Fruit fly (Drosophila melanogaster): ENCODE measurements around the gene CG1638.

Gene CG1638

DNA sequence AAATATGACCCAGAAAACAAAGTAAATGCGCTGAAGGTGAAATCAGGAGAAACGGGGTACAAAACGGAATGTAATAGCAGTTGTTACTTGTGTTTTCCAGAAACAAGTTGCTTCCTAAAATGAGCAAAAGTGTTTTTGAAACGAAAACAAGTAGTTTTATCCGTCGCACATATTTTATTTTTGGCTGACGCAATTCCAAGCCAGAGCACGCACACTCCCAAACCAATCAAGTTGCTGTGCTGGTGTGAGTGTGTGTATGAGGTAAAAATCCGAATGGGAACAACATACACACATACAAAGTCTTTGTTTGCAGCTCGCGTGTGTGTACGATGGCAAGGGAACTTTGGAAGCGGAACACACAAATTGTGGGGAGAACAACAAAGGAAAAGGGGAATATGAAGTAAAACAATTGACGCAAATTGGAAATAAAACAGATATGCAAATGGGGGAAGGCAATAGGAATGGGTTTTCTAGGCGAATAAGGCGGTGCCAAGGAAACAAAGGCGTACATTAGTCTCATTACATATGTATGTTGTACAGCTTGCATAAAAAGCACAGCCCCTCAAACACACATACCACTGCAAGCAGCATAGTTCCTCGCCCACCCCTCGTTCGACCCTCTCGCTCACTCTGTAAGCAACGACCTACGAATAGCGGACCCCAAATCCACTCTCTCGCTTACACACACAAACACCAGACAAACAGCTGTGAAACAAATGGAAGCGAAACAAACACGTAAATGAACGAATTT, 18.2 kb downstream of the CG1638 start:
- TF ChIP-seq CG17801 (GFP tag; optimal IDR thresholded peaks at IDR 0.05; ENCODE audit: partially characterized antibody), result no peak

DNA sequence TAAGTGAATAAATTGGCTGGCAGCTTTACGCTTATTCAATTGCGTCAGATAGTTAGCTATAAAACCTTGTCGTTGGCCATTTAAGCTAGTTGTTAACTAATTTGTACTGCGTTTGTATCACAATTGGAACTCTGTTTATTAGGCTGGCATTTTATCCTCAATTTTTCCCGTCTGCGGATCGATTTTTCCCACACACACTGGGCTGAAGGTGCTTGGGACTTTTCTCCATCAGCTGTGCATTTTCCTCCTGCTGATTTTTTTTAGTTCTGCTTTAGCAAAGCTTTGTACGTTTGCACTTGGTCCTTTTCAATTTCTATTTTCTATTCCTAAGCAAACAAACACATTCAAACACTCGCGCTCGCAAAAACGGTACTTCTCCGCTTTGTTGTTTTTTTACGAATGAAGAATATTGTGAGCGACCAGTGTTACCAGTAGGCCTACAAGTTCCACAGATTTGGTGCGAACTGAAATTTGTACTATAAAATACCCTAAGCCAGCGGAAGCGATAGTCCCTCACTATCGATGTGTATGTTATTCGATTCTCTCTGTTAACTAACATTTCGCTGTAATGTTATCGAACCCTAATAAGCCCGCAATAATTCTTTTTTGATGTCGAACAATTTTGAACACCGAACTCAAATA, 19.2 kb downstream of the CG1638 start:
- TF ChIP-seq CG17801 (GFP tag; optimal IDR thresholded peaks at IDR 0.05; ENCODE audit: partially characterized antibody), result peak; percentile 75

DNA sequence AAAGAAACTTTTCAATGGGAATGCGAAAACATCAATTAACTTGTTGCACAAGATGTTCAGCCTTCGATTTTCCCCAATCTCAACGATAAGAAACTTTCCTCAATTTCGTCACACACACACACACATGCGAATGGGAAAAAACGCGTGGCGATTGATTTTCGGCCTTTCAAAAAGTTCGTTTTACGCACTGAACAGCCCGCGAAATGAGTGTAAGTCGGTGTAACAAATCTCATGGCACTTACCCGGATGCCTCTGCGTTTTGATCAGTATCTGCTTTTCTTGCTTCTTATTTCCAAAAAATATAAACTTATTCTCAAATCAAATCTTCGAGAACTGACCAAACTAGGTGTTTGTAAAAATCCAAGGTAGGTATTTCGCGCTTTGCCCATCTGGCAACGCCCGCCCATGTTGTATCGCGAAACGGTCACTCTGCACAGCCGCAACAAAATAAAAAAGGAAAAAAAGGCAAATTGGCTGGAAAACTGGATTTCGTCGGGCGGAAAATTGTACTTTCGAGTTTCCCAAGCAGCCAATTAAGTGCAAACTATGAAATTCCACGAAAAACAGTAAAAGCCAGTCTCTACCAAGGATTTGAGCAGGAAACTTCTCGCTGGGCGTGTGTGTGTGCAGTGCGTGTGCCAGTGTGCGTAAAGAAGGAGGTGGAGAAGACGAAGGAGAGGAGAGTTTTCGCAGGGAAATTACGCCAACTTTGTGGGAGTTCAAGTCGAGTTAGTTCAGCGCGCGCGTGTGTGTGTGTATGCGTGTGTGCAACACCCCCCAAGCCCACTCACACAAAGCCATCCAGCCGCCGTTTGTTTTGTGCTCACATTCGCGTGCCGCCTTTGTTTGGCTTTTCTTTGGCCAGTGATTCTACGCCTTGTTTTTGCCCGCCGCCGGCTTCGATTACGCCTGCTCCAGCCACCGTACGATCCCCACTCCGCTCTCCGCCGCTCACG, 20.5 kb downstream of the CG1638 start, which contains the start of gene Med:
TSS of gene Med (plus strand) at position 408 of the 956 bp plus-strand sequence.
- TF ChIP-seq CG17801 (GFP tag; optimal IDR thresholded peaks at IDR 0.05; ENCODE audit: partially characterized antibody), result peak; percentile 17

DNA sequence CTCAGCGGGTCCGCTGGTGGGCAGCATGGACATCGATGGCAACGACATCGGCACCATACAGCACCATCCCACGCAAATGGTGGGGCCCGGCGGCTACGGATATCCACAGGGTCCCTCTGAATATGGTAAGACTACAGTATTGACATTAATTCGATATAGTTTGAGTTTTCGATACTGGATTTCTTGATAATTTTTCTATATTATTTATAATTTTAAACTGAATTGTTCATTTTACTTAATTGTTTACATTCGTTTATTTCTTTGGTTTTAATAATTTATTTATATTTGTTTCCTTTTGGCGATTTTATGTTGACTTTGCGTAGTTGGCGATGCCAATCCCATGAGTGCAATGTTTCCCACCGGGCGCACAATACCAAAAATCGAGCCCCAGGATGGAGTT, 22.2 kb downstream of the CG1638 start, which contains the start of gene CycG:
TSS of gene CycG (minus strand) at position 101 of the 400 bp plus-strand sequence.
- no peak for TF ChIP-seq CG17801 (GFP tag; optimal IDR thresholded peaks at IDR 0.05; ENCODE audit: partially characterized antibody)

DNA sequence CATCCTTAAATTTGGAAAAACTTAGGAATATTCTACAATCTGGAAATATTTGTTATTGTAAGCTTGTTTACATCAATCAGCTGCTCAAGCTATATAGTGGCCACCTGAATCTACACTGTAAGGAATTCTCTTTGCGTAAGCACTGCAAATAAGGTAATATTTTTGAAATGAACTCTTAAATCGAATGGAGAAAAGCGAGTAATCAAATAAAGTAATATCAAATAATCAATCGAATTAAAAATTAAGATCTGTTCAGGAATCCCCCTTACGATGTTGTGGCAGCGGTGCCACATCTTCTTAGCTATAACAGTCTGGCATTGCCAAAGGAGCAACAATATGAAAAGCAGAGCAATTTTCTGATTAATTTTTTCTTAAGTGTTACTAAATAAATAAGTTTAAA, 25.6 kb downstream of the CG1638 start, which contains the start of the genes Mnat9 and CG1792:
TSS of gene Mnat9 (minus strand) at position 160 of the 400 bp plus-strand sequence.
TSS of gene CG1792 (plus strand) at position 303 of the 400 bp plus-strand sequence.
- TF ChIP-seq CG17801 (GFP tag; optimal IDR thresholded peaks at IDR 0.05; ENCODE audit: partially characterized antibody), result peak; percentile 98

DNA sequence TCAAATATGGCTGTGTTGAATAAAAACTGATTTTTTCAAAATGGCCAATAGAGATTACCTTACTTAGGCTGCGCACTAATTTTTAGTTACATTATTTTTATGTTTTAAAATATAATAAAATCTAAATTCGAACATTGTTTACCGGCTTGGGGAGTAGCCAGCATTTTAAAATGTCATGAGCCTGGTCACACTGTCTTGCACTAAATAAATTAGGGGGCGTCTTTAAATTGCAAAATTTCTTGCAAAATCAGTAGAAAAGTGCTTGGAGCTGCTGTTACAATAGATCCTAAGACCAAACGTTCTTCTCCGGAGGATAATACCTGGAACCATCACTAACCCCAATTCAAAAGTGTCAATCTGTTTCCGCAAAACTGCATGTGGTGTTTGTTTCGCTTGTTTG, 27.4 kb downstream of the CG1638 start, which contains the start of gene pasha:
TSS of gene pasha (plus strand) at position 177 of the 400 bp plus-strand sequence.
- TF ChIP-seq CG17801 (GFP tag; optimal IDR thresholded peaks at IDR 0.05; ENCODE audit: partially characterized antibody), result no peak

DNA sequence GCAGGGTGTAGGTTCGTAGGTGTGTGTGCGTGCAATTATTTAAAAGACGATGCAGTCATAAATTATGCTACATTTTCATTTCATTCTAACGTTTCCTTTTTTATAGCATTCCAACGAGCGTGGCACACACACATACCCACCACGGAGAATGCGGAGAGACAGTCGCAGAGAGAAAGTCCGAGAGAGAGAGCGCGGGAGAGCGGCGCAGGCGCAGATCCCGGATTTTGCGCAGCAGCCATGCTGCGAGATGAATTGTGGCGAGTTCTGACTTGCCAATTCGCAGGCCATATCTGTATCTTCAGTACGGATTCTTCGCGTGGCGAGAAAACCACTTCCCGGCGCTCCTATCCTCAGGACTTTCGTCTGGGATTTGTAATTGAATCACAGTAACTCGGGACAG, 31.4 kb downstream of the CG1638 start, which contains the start of gene kek6:
TSS of gene kek6 (plus strand) at position 323 of the 400 bp plus-strand sequence.
- no peak for TF ChIP-seq CG17801 (GFP tag; optimal IDR thresholded peaks at IDR 0.05; ENCODE audit: partially characterized antibody)

DNA sequence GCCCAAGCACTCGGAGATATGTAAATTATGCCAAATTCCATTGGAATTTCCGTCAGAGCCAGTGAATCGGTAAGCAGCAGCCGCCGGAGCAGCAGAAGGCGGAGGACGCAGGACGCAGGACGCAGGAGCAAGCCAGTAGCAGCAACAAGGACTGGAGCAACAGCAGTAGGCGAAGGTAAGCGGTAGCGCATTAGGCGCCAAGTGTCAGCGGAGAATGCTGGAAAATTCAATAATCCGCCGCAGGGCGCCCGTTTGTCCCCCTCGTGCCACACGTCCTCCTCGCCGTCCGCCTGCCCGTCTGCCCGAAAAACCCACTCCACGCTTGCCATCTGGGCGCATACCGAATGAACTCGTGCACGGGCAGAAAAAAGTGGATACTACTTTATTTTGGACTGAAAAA, 32.3 kb downstream of the CG1638 start:
- TF ChIP-seq CG17801 (GFP tag; optimal IDR thresholded peaks at IDR 0.05; ENCODE audit: partially characterized antibody), result no peak

DNA sequence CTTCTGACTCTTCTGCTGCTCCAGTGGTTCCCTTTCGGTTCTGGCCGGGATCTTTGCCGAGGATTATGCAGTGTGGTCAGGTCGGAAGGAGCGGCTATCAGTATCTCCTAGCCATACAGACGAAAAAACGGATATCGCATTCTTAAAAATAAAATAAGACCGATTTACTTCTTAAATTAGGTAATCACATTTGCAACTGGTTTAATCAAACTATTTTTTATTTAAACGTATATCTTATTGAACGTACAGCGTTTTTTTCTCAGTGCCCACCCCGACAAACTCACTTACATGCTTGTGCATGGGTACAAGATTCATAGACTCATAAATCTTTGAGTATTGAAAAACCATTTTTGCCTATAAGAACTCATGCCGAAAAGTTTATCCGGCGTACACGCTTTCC, 35.9 kb downstream of the CG1638 start:
- no peak for TF ChIP-seq CG17801 (GFP tag; optimal IDR thresholded peaks at IDR 0.05; ENCODE audit: partially characterized antibody)

DNA sequence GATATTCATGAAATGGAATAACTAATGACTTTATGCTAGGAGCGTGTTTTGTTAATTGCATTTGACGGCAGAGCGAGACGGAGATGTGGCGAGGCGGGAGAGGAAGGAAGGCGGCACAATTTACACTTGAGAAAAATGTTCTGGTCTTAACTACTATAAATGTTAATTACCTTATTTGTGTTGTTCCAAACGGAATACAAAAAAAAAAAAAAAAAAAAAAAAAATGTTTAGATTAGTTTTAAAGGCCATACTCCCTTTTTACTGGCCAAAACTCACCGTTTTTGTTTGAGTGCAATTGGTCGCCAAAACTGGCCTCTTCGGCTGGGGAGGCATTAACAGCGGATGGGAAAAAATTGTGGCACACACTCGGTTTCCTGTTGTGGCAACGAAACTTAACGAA, 36.8 kb downstream of the CG1638 start:
- TF ChIP-seq CG17801 (GFP tag; optimal IDR thresholded peaks at IDR 0.05; ENCODE audit: partially characterized antibody), result no peak

DNA sequence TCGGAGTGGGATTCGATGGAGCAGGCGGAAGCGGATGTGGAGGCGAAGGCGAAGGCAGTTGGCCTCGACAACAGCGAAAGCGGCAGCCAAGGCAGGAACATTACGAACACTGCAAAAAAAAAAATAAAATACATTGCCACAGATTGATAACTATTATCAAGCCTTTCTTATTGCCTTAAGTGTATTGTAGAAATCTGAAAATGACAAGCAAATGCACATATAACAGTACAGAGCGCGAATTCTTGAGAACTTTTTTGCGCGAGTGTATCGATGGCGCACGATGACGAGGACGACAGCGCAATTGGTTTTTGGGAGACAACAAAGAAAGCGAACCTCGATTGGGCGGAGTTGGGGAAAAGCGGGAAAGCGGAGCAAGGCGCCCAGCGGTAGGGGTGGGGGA, 40.0 kb downstream of the CG1638 start:
- no peak for TF ChIP-seq CG17801 (GFP tag; optimal IDR thresholded peaks at IDR 0.05; ENCODE audit: partially characterized antibody)

DNA sequence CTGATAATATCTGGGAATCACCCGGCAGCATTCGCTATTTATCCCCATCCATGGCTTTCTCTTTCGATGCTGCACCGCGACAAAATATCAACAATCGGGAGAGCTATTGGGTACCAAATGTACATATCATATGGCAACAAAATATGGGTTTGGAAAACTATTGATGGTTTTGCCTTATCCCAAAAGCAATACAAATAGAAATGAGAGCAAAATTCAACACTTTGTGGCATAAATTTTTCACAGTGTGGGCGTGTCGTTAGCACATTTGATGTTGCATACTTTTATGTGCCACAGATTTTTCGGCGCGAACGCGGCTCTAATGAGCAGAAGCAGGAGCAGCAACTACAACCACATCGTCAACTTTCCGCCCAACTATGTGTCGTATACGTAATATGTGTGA, 41.9 kb downstream of the CG1638 start:
- TF ChIP-seq CG17801 (GFP tag; optimal IDR thresholded peaks at IDR 0.05; ENCODE audit: partially characterized antibody), result no peak

DNA sequence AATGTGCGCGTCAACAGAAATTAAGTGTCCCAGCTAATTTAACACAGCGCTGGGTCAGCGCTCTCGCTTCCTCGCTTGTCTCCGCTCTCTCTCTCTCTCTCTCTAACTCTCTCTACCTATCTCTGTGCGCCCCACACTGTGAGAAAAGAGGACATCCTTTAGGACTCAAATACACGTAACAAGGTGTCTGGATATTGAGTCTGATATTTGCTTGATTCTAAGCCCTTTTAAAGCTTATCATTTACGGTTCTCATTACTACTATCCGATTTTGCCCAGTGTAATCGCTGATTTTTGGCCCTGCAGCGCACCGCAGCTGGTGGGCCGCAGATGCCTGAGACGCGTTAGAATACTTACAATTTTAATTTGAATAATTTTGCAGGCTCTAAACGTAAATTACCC, 46.1 kb downstream of the CG1638 start:
- TF ChIP-seq CG17801 (GFP tag; optimal IDR thresholded peaks at IDR 0.05; ENCODE audit: partially characterized antibody), result no peak

Data from ovary, adult (tissue).